Worm (Caenorhabditis elegans) whole organism, L4 larva: ENCODE data around the gene T14B4.19.

Experiments
- F44E2.7 ChIP-seq: fragments of 200-800 bp; sonication (Bioruptor generic); IDR thresholded peaks from 2 replicates; pipeline ENCODE4 v2.1.2; 2022; ENCODE audit warnings: missing genetic modification characterization, missing compliant biosample characterization
- ZK337.2 ChIP-seq: fragments of 200-800 bp; sonication (Bioruptor generic); IDR thresholded peaks from 2 replicates; pipeline ENCODE4 v1.3.6; 2022; ENCODE audit warnings: missing genetic modification reagents, missing genetic modification characterization, missing compliant biosample characterization
- ceh-28 ChIP-seq: fragments of 150-350 bp; optimal IDR thresholded peaks from 2 replicates; lab custom pipeline; 2014; ENCODE audit warnings: missing biosample characterization, missing genetic modification reagents, missing genetic modification characterization
- egl-27 ChIP-seq: sonication (generic microtip); optimal IDR thresholded peaks from 3 replicates; lab custom pipeline; 2017; ENCODE audit warnings: missing biosample characterization, missing genetic modification reagents, missing genetic modification characterization
- lin-1 ChIP-seq: fragments of 200-800 bp; sonication (Bioruptor generic); IDR thresholded peaks from 2 replicates; pipeline ENCODE4 v1.3.6; 2022; ENCODE audit warnings: missing genetic modification reagents, missing genetic modification characterization, missing compliant biosample characterization
- snpc-4 ChIP-seq: fragments of 150-350 bp; optimal IDR thresholded peaks from 2 replicates; lab custom pipeline; 2014; ENCODE audit warnings: missing biosample characterization, missing genetic modification characterization
- unc-62 ChIP-seq, 3 experiments: fragments of 150-350 bp in 1 of 3; sonication (generic microtip); optimal IDR thresholded peaks in 2 of 3; peaks in 1 of 3; 1 replicate in 1 of 3; 2 replicates in 2 of 3; lab custom pipeline; 2014 to 2017; ENCODE audit warnings: missing biosample characterization in 3 of 3, missing genetic modification characterization in 3 of 3, missing genetic modification reagents in 3 of 3, missing genotype in 1 of 3
- zag-1 ChIP-seq: fragments of 150-350 bp; optimal IDR thresholded peaks from 2 replicates; lab custom pipeline; 2014; ENCODE audit warnings: missing biosample characterization, missing genetic modification characterization

DNA sequence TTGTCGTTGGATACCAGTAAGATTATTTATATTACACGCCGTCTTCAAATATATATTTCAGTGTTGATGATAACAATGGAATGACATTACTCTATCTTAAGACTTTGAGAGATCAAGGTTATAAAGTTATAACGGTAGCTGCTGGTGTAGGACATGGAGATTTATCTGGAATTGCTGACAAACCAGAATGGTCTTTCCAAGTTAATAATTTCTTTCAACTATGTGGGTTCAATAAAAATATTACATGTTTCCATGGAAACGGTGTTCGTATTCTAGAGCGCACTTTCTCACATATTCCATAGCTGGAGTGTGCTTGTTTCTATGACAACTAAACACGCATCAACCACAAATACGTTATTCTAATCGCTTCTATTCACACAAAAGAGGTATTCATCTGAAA lies 33.0 kb downstream of the T14B4.19 start, which contains the start of gene ift-74:
- TF ChIP-seq egl-27 (tag; lab: Kevin White, UChicago) (no peak), ZK337.2 (no peak), zag-1 (no peak), snpc-4 (tag; lab: Kevin White, UChicago) (no peak), unc-62 (GFP tag; optimal IDR thresholded peaks at IDR 0.05 in 1 of 2; lab: Kevin White, UChicago) (no peak), unc-62 (tag; optimal IDR thresholded peaks at IDR 0.05; lab: Kevin White, UChicago) (no peak), ceh-28 (tag; lab: Kevin White, UChicago) (no peak), lin-1 (GFP tag; lab: Robert Waterston, UW) (no peak), F44E2.7 (GFP tag; lab: Robert Waterston, UW) (no peak)
